Fruit fly (Drosophila melanogaster) whole organism, pupa: ENCODE measurements around the gene side-VI.

Experiments
- CG10348 ChIP-seq: fragments of 200-800 bp; sonication (Bioruptor generic); IDR thresholded peaks from 2 replicates; pipeline ENCODE4 v1.3.6; 2022; ENCODE audit warnings: missing biosample characterization, missing genetic modification characterization
- CG12605 ChIP-seq: fragments of 200-800 bp; sonication (Bioruptor generic); IDR thresholded peaks from 2 replicates; pipeline ENCODE4 v1.3.6; 2022; ENCODE audit warnings: missing biosample characterization, missing genetic modification characterization
- CG15710 ChIP-seq: fragments of 200-800 bp; sonication (Bioruptor generic); optimal IDR thresholded peaks from 2 replicates; lab custom pipeline; 2018; ENCODE audit warnings: missing biosample characterization, mild to moderate bottlenecking, missing genetic modification characterization, moderate library complexity
- CG17806 ChIP-seq: fragments of 200-800 bp; sonication (Bioruptor generic); optimal IDR thresholded peaks from 2 replicates; lab custom pipeline; 2018; ENCODE audit warnings: missing biosample characterization, mild to moderate bottlenecking, missing genetic modification characterization, moderate library complexity
- CG34367 ChIP-seq: fragments of 200-800 bp; sonication (Bioruptor generic); optimal IDR thresholded peaks from 2 replicates; lab custom pipeline; 2018; ENCODE audit warnings: missing biosample characterization, mild to moderate bottlenecking, missing genetic modification characterization
- CG4496 ChIP-seq: fragments of 200-800 bp; sonication (Bioruptor generic); IDR thresholded peaks from 3 replicates; pipeline ENCODE4 v1.3.6; 2022; ENCODE audit warnings: missing biosample characterization, missing genetic modification characterization
- CG8301 ChIP-seq: fragments of 200-800 bp; sonication (Bioruptor generic); optimal IDR thresholded peaks from 2 replicates; lab custom pipeline; 2018; ENCODE audit warnings: missing biosample characterization, mild to moderate bottlenecking, missing genetic modification characterization
- D1 ChIP-seq: fragments of 200-800 bp; sonication (Bioruptor generic); optimal IDR thresholded peaks from 2 replicates; lab custom pipeline; 2018; ENCODE audit warnings: missing biosample characterization, mild to moderate bottlenecking, missing genetic modification characterization, moderate library complexity
- EcR ChIP-seq: fragments of 200-800 bp; sonication (Bioruptor generic); optimal IDR thresholded peaks from 3 replicates; lab custom pipeline; 2019; ENCODE audit warnings: missing biosample characterization, missing genetic modification characterization, mild to moderate bottlenecking, moderate library complexity, missing genetic modification reagents
- Ets98B ChIP-seq: fragments of 200-800 bp; sonication (Bioruptor generic); IDR thresholded peaks from 2 replicates; pipeline ENCODE4 v1.3.6; 2022; ENCODE audit warnings: missing biosample characterization, missing genetic modification characterization
- Pif1A ChIP-seq: fragments of 200-800 bp; sonication (Bioruptor generic); optimal IDR thresholded peaks from 3 replicates; lab custom pipeline; 2016; ENCODE audit warnings: missing biosample characterization, missing genetic modification characterization
- Pif1B ChIP-seq: fragments of 200-800 bp; sonication (Bioruptor generic); optimal IDR thresholded peaks from 3 replicates; lab custom pipeline; 2016; ENCODE audit warnings: missing biosample characterization, missing genetic modification characterization
- Snoo ChIP-seq: fragments of 200-800 bp; sonication (Bioruptor generic); optimal IDR thresholded peaks from 3 replicates; lab custom pipeline; 2017; ENCODE audit warnings: missing biosample characterization, mild to moderate bottlenecking, missing genetic modification characterization, inconsistent platforms
- rn ChIP-seq: fragments of 200-800 bp; sonication (Bioruptor generic); IDR thresholded peaks from 2 replicates; pipeline ENCODE4 v1.3.6; 2022; ENCODE audit warnings: missing biosample characterization, missing genetic modification characterization

- TF ChIP-seq CG4496: no peak
- no peak for TF ChIP-seq Pif1B (GFP tag; lab: Kevin White, UChicago)
- TF ChIP-seq Pif1A (GFP tag; lab: Kevin White, UChicago): no peak
- TF ChIP-seq Snoo (tag; lab: Kevin White, UChicago): no peak
- no peak for TF ChIP-seq Ets98B (GFP tag; lab: Robert Waterston, UW)
- no peak for TF ChIP-seq D1 (tag; lab: Kevin White, UChicago)
- no peak for TF ChIP-seq rn
- no peak for TF ChIP-seq CG10348
- TF ChIP-seq CG15710 (tag; lab: Kevin White, UChicago): no peak
- no peak for TF ChIP-seq EcR
- no peak for TF ChIP-seq CG12605 (GFP tag; lab: Robert Waterston, UW)
- TF ChIP-seq CG8301: no peak
- no peak for TF ChIP-seq CG17806 (tag; lab: Kevin White, UChicago)
- no peak for TF ChIP-seq CG34367 (tag; lab: Kevin White, UChicago)
Measured at dm6 chr3R:11088120-11088519, 115.9 kb downstream of the side-VI start, which contains the start of gene CG43449.
